Worm (Caenorhabditis elegans): ENCODE measurements around the gene W02B3.3.
"Not testable (repeated sequence)": the region's sequence is repeated elsewhere in the genome, so short reads cannot be mapped to it uniquely, and the experiment has no call there.

DNA sequence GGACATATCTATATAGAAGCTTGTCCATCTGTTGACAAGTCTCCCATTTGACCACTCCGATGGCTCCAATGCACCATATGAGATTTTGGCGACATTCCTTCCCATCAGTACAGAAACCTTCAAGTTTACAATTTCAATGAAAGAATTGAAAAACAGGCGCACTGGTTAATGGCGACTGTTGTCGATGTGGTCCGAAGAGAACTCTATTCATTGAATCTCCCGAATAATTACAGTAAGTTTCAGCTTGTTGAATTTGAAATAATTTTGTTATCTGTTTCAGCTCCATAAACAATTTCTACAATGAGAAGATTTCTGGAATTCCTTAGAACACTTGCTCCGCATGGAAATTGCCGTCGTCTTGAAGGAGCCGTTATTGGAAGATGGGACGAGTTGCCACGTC lies 20.6 kb upstream of the W02B3.3 start, which contains the start of gene elf-1:
- not testable (repeated sequence) for TF ChIP-seq nhr-2 (tag; optimal IDR thresholded peaks at IDR 0.05); unc-62 (GFP tag; optimal IDR thresholded peaks at IDR 0.05); pha-4 (tag; optimal IDR thresholded peaks at IDR 0.05); drap-1 (GFP tag; optimal IDR thresholded peaks at IDR 0.05); nhr-237 (tag; optimal IDR thresholded peaks at IDR 0.05); nhr-12 (tag; optimal IDR thresholded peaks at IDR 0.05); hlh-1 (tag; optimal IDR thresholded peaks at IDR 0.05); cnd-1 (tag; optimal IDR thresholded peaks at IDR 0.05); nhr-76 (tag; optimal IDR thresholded peaks at IDR 0.05); unc-120 (tag; optimal IDR thresholded peaks at IDR 0.05; ENCODE audit: poor library complexity, severe bottlenecking); elt-1 (tag; optimal IDR thresholded peaks at IDR 0.05; ENCODE audit: borderline replicate concordance, insufficient read depth); unc-39 (tag; optimal IDR thresholded peaks at IDR 0.05); sem-2 (GFP tag; optimal IDR thresholded peaks at IDR 0.05)
